Fruit fly (Drosophila melanogaster): Measurements from ENCODE around the gene CG13284.

CG13284 gene

dm6 chr2L:16868897-16869324 lies 20.4 kb upstream of the CG13284 start (continued):
- no peak for TF ChIP-seq sc (optimal IDR thresholded peaks at IDR 0.05)
- TF ChIP-seq sc (GFP tag; optimal IDR thresholded peaks at IDR 0.05) = peak; percentile 20
- TF ChIP-seq H2.0 (GFP tag; IDR thresholded peaks at IDR 0.05) = peak; percentile 26; the same call in 1 of the 2 replicates
- peak; percentile 72 for TF ChIP-seq Ptx1 (GFP tag; IDR thresholded peaks at IDR 0.05)
- TF ChIP-seq kay (GFP tag; optimal IDR thresholded peaks at IDR 0.05) = no peak
- no peak for TF ChIP-seq Nf-YA (GFP tag; IDR thresholded peaks at IDR 0.05)

DNA sequence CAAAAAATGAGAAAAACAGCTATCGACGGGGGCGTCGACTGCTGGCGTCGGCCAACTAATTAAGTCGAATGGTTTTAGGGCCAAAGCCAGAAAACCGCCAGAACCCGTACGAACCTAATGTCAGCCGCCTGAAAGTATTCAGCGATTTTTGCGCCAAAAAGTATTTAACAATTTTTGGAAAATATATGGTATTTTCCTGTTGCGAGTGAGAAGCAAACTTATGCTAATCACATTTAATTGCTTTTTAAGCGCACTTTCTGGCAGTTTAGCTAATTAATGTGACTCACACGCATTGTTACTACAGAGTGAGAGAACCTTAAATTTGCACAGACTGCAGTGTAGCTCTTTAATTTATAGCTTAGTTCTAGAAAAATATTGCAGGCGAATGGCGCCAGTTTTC lies 14.0 kb upstream of the CG13284 start:
- TF ChIP-seq HHEX (GFP tag; optimal IDR thresholded peaks at IDR 0.05) (no peak), bcd (GFP tag; optimal IDR thresholded peaks at IDR 0.05) (no peak), ttk (GFP tag; IDR thresholded peaks at IDR 0.05) (no peak), ci (GFP tag; IDR thresholded peaks at IDR 0.05) (0 out of 3 replicates have a peak, but pooled peaks have one; percentile 22), Spps (tag; optimal IDR thresholded peaks at IDR 0.05) (no peak), Dll (GFP tag; IDR thresholded peaks at IDR 0.05; ENCODE audit: partially characterized antibody) (no peak), CG15514 (GFP tag; optimal IDR thresholded peaks at IDR 0.05) (no peak), kni (GFP tag; optimal IDR thresholded peaks at IDR 0.05) (no peak), CG5180 (GFP tag; optimal IDR thresholded peaks at IDR 0.05) (no peak), Med (GFP tag) (peak; percentile 47), sens (GFP tag) (no peak), Dad (GFP tag; optimal IDR thresholded peaks at IDR 0.05) (no peak), CG10565 (GFP tag; optimal IDR thresholded peaks at IDR 0.05) (no peak), cas (GFP tag; IDR thresholded peaks at IDR 0.05) (no peak), CG12236 (GFP tag; optimal IDR thresholded peaks at IDR 0.05) (no peak), hbn (GFP tag; IDR thresholded peaks at IDR 0.05; ENCODE audit: partially characterized antibody) (no peak), salm (tag; optimal IDR thresholded peaks at IDR 0.05) (no peak), rib (GFP tag; IDR thresholded peaks at IDR 0.05) (no peak), Vsx1 (GFP tag; optimal IDR thresholded peaks at IDR 0.05) (peak; percentile 37), croc (GFP tag; conservative IDR thresholded peaks at IDR 0.05) (no peak), stwl (tag; optimal IDR thresholded peaks at IDR 0.05) (no peak), zen (tag; optimal IDR thresholded peaks at IDR 0.05) (peak; percentile 11), CG8290 (GFP tag; optimal IDR thresholded peaks at IDR 0.05) (no peak), CG8290 (tag; optimal IDR thresholded peaks at IDR 0.05) (peak in 1 of 2 experiments; percentile 14), Eip74EF (GFP tag; optimal IDR thresholded peaks at IDR 0.05) (no peak), CG6272 (GFP tag; IDR thresholded peaks at IDR 0.05) (no peak), CG7556 (GFP tag; optimal IDR thresholded peaks at IDR 0.05) (no peak), crc (GFP tag; optimal IDR thresholded peaks at IDR 0.05) (no peak), CG3281 (GFP tag; optimal IDR thresholded peaks at IDR 0.05) (no peak), repo (GFP tag; optimal IDR thresholded peaks at IDR 0.05) (no peak), vvl (GFP tag; IDR thresholded peaks at IDR 0.05) (peak; percentile 35; the same call in 1 of the 2 replicates), sc (optimal IDR thresholded peaks at IDR 0.05) (no peak), sc (GFP tag; optimal IDR thresholded peaks at IDR 0.05) (no peak), CG2129 (GFP tag; IDR thresholded peaks at IDR 0.05; ENCODE audit: partially characterized antibody) (no peak), Sin3A (optimal IDR thresholded peaks at IDR 0.05) (no peak), CG2120 (GFP tag; optimal IDR thresholded peaks at IDR 0.05) (no peak), Taf1 (GFP tag; IDR thresholded peaks at IDR 0.05) (no peak), exex (tag; optimal IDR thresholded peaks at IDR 0.05) (peak; percentile 75), CTCF (GFP tag; optimal IDR thresholded peaks at IDR 0.05) (peak; percentile 5), CG13287 (GFP tag; IDR thresholded peaks at IDR 0.05; ENCODE audit: partially characterized antibody) (peak; percentile 16; the same call in 1 of the 2 replicates)
